Worm (Caenorhabditis elegans) whole organism, early embryonic: ENCODE results near the gene daf-36.

Experiments used
- F13C5.2 ChIP-seq: sonication (generic microtip); optimal IDR thresholded peaks from 2 replicates; lab custom pipeline; 2017; ENCODE audit warnings: mild to moderate bottlenecking, missing genetic modification characterization, inconsistent platforms, missing compliant biosample characterization
- ama-1 ChIP-seq: fragments of 150-350 bp; optimal IDR thresholded peaks from 2 replicates; lab custom pipeline; 2014
- hmg-4 ChIP-seq: fragments of 200-800 bp; sonication (Bioruptor generic); optimal IDR thresholded peaks from 2 replicates; lab custom pipeline; 2018; ENCODE audit warnings: mild to moderate bottlenecking, missing genetic modification characterization, missing compliant biosample characterization

ce11 chrV:10198386-10198785 is 27.1 kb downstream of the daf-36 start, which contains the start of gene ZK856.6:
- TF ChIP-seq F13C5.2 (tag; lab: Kevin White, UChicago): no peak
- no peak for TF ChIP-seq ama-1
- TF ChIP-seq hmg-4 (GFP tag; lab: Kevin White, UChicago): no peak
